Fruit fly (Drosophila melanogaster) whole organism, embryonic: ENCODE data around the gene Btnd.

Source experiments
- Antp ChIP-seq: fragments of 200-800 bp; sonication (Bioruptor generic); optimal IDR thresholded peaks from 3 replicates; lab custom pipeline; 2016; ENCODE audit warnings: missing biosample characterization, missing genetic modification characterization
- B-H1 ChIP-seq: fragments of 200-800 bp; sonication (Bioruptor generic); IDR thresholded peaks from 3 replicates; pipeline ENCODE4 v1.3.6; 2022; ENCODE audit warnings: missing biosample characterization, missing genetic modification characterization
- C15 ChIP-seq: fragments of 200-800 bp; sonication (Bioruptor generic); IDR thresholded peaks from 3 replicates; pipeline ENCODE4 v1.3.6; 2022; ENCODE audit warnings: missing biosample characterization, missing genetic modification characterization
- CG10543 ChIP-seq: fragments of 200-800 bp; sonication (Bioruptor generic); optimal IDR thresholded peaks from 3 replicates; lab custom pipeline; 2017; ENCODE audit warnings: missing biosample characterization, mild to moderate bottlenecking, missing genetic modification characterization, moderate library complexity
- CG11093 ChIP-seq: fragments of 200-800 bp; sonication (Bioruptor generic); IDR thresholded peaks from 3 replicates; pipeline ENCODE4 v1.3.6; 2022; ENCODE audit warnings: missing biosample characterization, missing genetic modification characterization
- CG11247 ChIP-seq: fragments of 200-800 bp; sonication (Bioruptor generic); IDR thresholded peaks from 2 replicates; pipeline ENCODE4 v1.3.6; 2022; ENCODE audit warnings: missing biosample characterization, missing genetic modification characterization
- CG1529 ChIP-seq: fragments of 200-800 bp; sonication (Bioruptor generic); optimal IDR thresholded peaks from 3 replicates; lab custom pipeline; 2018; ENCODE audit warnings: missing biosample characterization, missing genetic modification characterization
- CG1792 ChIP-seq: fragments of 200-800 bp; sonication (Bioruptor generic); optimal IDR thresholded peaks from 2 replicates; lab custom pipeline; 2016; ENCODE audit warnings: missing biosample characterization, missing genetic modification characterization
- CG18476 ChIP-seq: fragments of 200-800 bp; sonication (Bioruptor generic); optimal IDR thresholded peaks from 2 replicates; lab custom pipeline; 2016; ENCODE audit warnings: missing biosample characterization, mild to moderate bottlenecking, missing genetic modification characterization
- CG18599 ChIP-seq: fragments of 200-800 bp; sonication (Bioruptor generic); optimal IDR thresholded peaks from 3 replicates; lab custom pipeline; 2017; ENCODE audit warnings: missing biosample characterization, missing genetic modification characterization, mild to moderate bottlenecking, moderate library complexity, missing genetic modification reagents
- CG18619 ChIP-seq: fragments of 200-800 bp; sonication (Bioruptor generic); optimal IDR thresholded peaks from 3 replicates; lab custom pipeline; 2017; ENCODE audit warnings: missing biosample characterization, mild to moderate bottlenecking, missing genetic modification characterization
- CG2202 ChIP-seq: fragments of 200-800 bp; sonication (Bioruptor generic); optimal IDR thresholded peaks from 2 replicates; lab custom pipeline; 2018; ENCODE audit warnings: missing biosample characterization, mild to moderate bottlenecking, missing genetic modification characterization
- CG2712 ChIP-seq: fragments of 200-800 bp; optimal IDR thresholded peaks from 3 replicates; lab custom pipeline; 2019; ENCODE audit warnings: missing biosample characterization, mild to moderate bottlenecking, missing genetic modification characterization, moderate library complexity
- CG30431 ChIP-seq: fragments of 200-800 bp; sonication (Bioruptor generic); optimal IDR thresholded peaks from 2 replicates; lab custom pipeline; 2017; ENCODE audit warnings: missing biosample characterization, missing genetic modification characterization
- CG31224 ChIP-seq: fragments of 200-800 bp; sonication (Bioruptor generic); IDR thresholded peaks from 2 replicates; pipeline ENCODE4 v1.3.6; 2022; ENCODE audit warnings: missing biosample characterization, missing genetic modification characterization
- CG4404 ChIP-seq: fragments of 200-800 bp; sonication (Bioruptor generic); IDR thresholded peaks from 2 replicates; pipeline ENCODE4 v1.3.6; 2022; ENCODE audit warnings: missing biosample characterization, missing genetic modification characterization
- CG4730 ChIP-seq: fragments of 200-800 bp; sonication (Bioruptor generic); IDR thresholded peaks from 2 replicates; pipeline ENCODE4 v1.3.6; 2022; ENCODE audit warnings: missing biosample characterization, missing genetic modification characterization
- CG7372 ChIP-seq: fragments of 200-800 bp; sonication (Bioruptor generic); IDR thresholded peaks from 2 replicates; pipeline ENCODE4 v1.3.6; 2022; ENCODE audit warnings: missing biosample characterization, missing genetic modification characterization
- CG8281 ChIP-seq: fragments of 200-800 bp; sonication (Bioruptor generic); optimal IDR thresholded peaks from 2 replicates; lab custom pipeline; 2018; ENCODE audit warnings: missing biosample characterization, mild to moderate bottlenecking, missing genetic modification characterization, moderate library complexity
- CG8290 ChIP-seq, 3 experiments: fragments of 200-800 bp; sonication (Bioruptor generic); optimal IDR thresholded peaks; 2 replicates each; lab custom pipeline; 2016 to 2019; ENCODE audit warnings: missing biosample characterization in 3 of 3, missing genetic modification characterization in 3 of 3, mild to moderate bottlenecking in 2 of 3, moderate library complexity in 1 of 3
- Chrac-16 ChIP-seq: fragments of 200-800 bp; sonication (Bioruptor generic); optimal IDR thresholded peaks from 3 replicates; lab custom pipeline; 2016; ENCODE audit warnings: missing biosample characterization, missing genetic modification characterization
- CrebB ChIP-seq: fragments of 200-800 bp; sonication (Bioruptor generic); optimal IDR thresholded peaks from 3 replicates; lab custom pipeline; 2018; ENCODE audit warnings: missing biosample characterization, mild to moderate bottlenecking, missing genetic modification characterization
- E2f1 ChIP-seq: fragments of 200-800 bp; sonication (Bioruptor generic); IDR thresholded peaks from 2 replicates; pipeline ENCODE4 v1.3.6; 2022; ENCODE audit warnings: missing biosample characterization, missing genetic modification characterization
- HHEX ChIP-seq: fragments of 200-800 bp; sonication (Bioruptor generic); optimal IDR thresholded peaks from 3 replicates; lab custom pipeline; 2017; ENCODE audit warnings: missing biosample characterization, mild to moderate bottlenecking, missing genetic modification characterization, missing genetic modification reagents
- Hr3 ChIP-seq: fragments of 200-800 bp; sonication (Bioruptor generic); optimal IDR thresholded peaks from 3 replicates; lab custom pipeline; 2016; ENCODE audit warnings: missing biosample characterization, missing genetic modification characterization
- Lim3 ChIP-seq: fragments of 200-800 bp; sonication (Bioruptor generic); IDR thresholded peaks from 2 replicates; pipeline ENCODE4 v1.3.6; 2022; ENCODE audit warnings: missing biosample characterization, missing genetic modification characterization
- Nf-YC ChIP-seq: fragments of 200-800 bp; optimal IDR thresholded peaks from 3 replicates; lab custom pipeline; 2019; ENCODE audit warnings: missing biosample characterization, mild to moderate bottlenecking, missing genetic modification characterization, moderate library complexity
- Scr ChIP-seq: fragments of 200-800 bp; sonication (Bioruptor generic); IDR thresholded peaks from 2 replicates; pipeline ENCODE4 v1.3.6; 2022; ENCODE audit warnings: missing biosample characterization, missing genetic modification characterization; ENCODE audit not compliant: partially characterized antibody
- Six4 ChIP-seq: fragments of 200-800 bp; sonication (Bioruptor generic); optimal IDR thresholded peaks from 2 replicates; lab custom pipeline; 2016; ENCODE audit warnings: missing biosample characterization, missing genetic modification characterization
- al ChIP-seq: fragments of 200-800 bp; sonication (Bioruptor generic); IDR thresholded peaks from 2 replicates; pipeline ENCODE4 v1.3.6; 2022; ENCODE audit warnings: missing biosample characterization, missing genetic modification characterization
- cas ChIP-seq: fragments of 200-800 bp; sonication (Bioruptor generic); IDR thresholded peaks from 2 replicates; pipeline ENCODE4 v1.3.6; 2022; ENCODE audit warnings: missing biosample characterization, missing genetic modification characterization
- cato ChIP-seq: fragments of 200-800 bp; sonication (Bioruptor generic); optimal IDR thresholded peaks from 2 replicates; lab custom pipeline; 2016; ENCODE audit warnings: missing biosample characterization, missing genetic modification characterization, borderline replicate concordance
- chm ChIP-seq: fragments of 200-800 bp; sonication (Bioruptor generic); IDR thresholded peaks from 2 replicates; pipeline ENCODE4 v1.3.6; 2022; ENCODE audit warnings: missing biosample characterization, missing genetic modification characterization
- disco-r ChIP-seq: fragments of 200-800 bp; sonication (Bioruptor generic); optimal IDR thresholded peaks from 2 replicates; lab custom pipeline; 2016; ENCODE audit warnings: missing biosample characterization, missing genetic modification characterization
- gsb-n ChIP-seq: fragments of 200-800 bp; sonication (Bioruptor generic); optimal IDR thresholded peaks from 3 replicates; lab custom pipeline; 2018; ENCODE audit warnings: missing biosample characterization, mild to moderate bottlenecking, missing genetic modification characterization
- gt ChIP-seq: fragments of 200-800 bp; sonication (Bioruptor generic); IDR thresholded peaks from 2 replicates; pipeline ENCODE4 v1.3.6; 2022; ENCODE audit warnings: missing biosample characterization, missing genetic modification characterization
- h ChIP-seq: fragments of >200 bp; optimal IDR thresholded peaks from 2 replicates; lab custom pipeline; 2017
- hb ChIP-seq: fragments of 200-800 bp; sonication (Bioruptor generic); IDR thresholded peaks from 3 replicates; pipeline ENCODE4 v1.3.6; 2022; ENCODE audit warnings: missing biosample characterization, missing genetic modification characterization; ENCODE audit not compliant: partially characterized antibody
- inv ChIP-seq: fragments of 200-800 bp; sonication (Bioruptor generic); IDR thresholded peaks from 2 replicates; pipeline ENCODE4 v1.3.6; 2022; ENCODE audit warnings: missing biosample characterization, missing genetic modification characterization; ENCODE audit not compliant: partially characterized antibody
- jing ChIP-seq: fragments of 200-800 bp; sonication (Bioruptor generic); optimal IDR thresholded peaks from 2 replicates; lab custom pipeline; 2018; ENCODE audit warnings: missing biosample characterization, mild to moderate bottlenecking, missing genetic modification characterization
- klu ChIP-seq: fragments of 200-800 bp; sonication (Bioruptor generic); IDR thresholded peaks from 2 replicates; pipeline ENCODE4 v1.3.6; 2022; ENCODE audit warnings: missing biosample characterization, missing genetic modification characterization
- knrl ChIP-seq: fragments of 200-800 bp; sonication (Bioruptor generic); IDR thresholded peaks from 3 replicates; pipeline ENCODE4 v1.3.6; 2022; ENCODE audit warnings: missing biosample characterization, missing genetic modification characterization; ENCODE audit not compliant: partially characterized antibody
- luna ChIP-seq: fragments of 200-800 bp; sonication (Bioruptor generic); optimal IDR thresholded peaks from 2 replicates; lab custom pipeline; 2016; ENCODE audit warnings: missing biosample characterization, missing genetic modification characterization
- nau ChIP-seq: fragments of 200-800 bp; sonication (Bioruptor generic); optimal IDR thresholded peaks from 3 replicates; lab custom pipeline; 2017; ENCODE audit warnings: missing biosample characterization, mild to moderate bottlenecking, missing genetic modification characterization, missing genetic modification reagents
- nerfin-2 ChIP-seq: fragments of 200-800 bp; sonication (Bioruptor generic); IDR thresholded peaks from 2 replicates; pipeline ENCODE4 v1.3.6; 2022; ENCODE audit warnings: missing biosample characterization, missing genetic modification characterization; ENCODE audit not compliant: partially characterized antibody
- pum ChIP-seq: fragments of 200-800 bp; sonication (Bioruptor generic); optimal IDR thresholded peaks from 2 replicates; lab custom pipeline; 2016; ENCODE audit warnings: missing biosample characterization, missing genetic modification characterization
- sisA ChIP-seq: fragments of 200-800 bp; sonication (Bioruptor generic); IDR thresholded peaks from 2 replicates; pipeline ENCODE4 v1.3.6; 2022; ENCODE audit warnings: missing biosample characterization, missing genetic modification characterization
- sob ChIP-seq: fragments of 200-800 bp; sonication (Bioruptor generic); IDR thresholded peaks from 2 replicates; pipeline ENCODE4 v1.3.6; 2022; ENCODE audit warnings: missing biosample characterization, missing genetic modification characterization
- stc ChIP-seq: fragments of 200-800 bp; sonication (Bioruptor generic); IDR thresholded peaks from 2 replicates; pipeline ENCODE4 v1.3.6; 2022; ENCODE audit warnings: missing biosample characterization, missing genetic modification characterization
- zfh1 ChIP-seq: fragments of 200-800 bp; sonication (Bioruptor generic); IDR thresholded peaks from 3 replicates; pipeline ENCODE4 v1.3.6; 2022; ENCODE audit warnings: missing biosample characterization, missing genetic modification characterization

Gene Btnd

DNA sequence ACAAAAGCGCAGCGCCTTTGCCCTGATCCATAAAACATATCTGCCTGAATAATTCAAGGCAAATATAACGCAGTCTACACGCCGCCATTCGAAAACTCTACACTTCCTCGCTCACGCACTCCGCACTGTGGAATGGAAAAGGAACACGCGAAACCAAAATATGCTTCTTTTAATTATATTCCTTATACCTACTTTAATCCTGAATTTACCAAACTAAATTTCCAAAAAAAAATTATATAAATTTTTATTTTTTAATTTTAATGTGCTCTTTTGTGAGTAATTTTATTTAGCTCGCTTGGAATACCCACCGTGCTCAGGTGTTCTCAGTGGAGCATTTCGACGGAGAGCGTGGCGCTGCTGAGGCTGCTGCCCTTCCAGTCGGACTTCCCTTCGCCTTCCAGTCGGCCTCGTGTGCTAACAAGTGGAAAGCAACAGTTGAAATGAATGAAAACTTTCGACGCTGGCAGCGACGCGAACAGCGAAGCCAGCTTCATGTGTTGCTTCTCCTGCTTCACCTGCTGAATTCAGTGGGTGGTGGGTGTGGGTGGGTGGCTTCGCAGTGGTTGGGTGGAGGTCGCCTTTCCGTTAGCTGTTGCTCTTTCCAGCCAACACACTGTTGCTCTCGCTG is 25.8 kb downstream of the Btnd start (continued):
- TF ChIP-seq B-H1 (GFP tag; lab: Robert Waterston, UW) (peak; percentile 74), HHEX (peak; percentile 78), cas (peak; percentile 76), CG31224 (GFP tag; lab: Robert Waterston, UW) (peak; percentile 73), CG11247 (GFP tag; lab: Robert Waterston, UW) (peak; percentile 86), knrl (GFP tag; lab: Robert Waterston, UW) (no peak), chm (GFP tag; lab: Robert Waterston, UW) (peak; percentile 46; the same call in 1 of the 2 replicates), CG2712 (tag; lab: Kevin White, UChicago) (peak; percentile 85), gt (GFP tag; lab: Robert Waterston, UW) (0 out of 2 replicates have a peak, but pooled peaks have one; percentile 53), stc (GFP tag; lab: Robert Waterston, UW) (peak; percentile 92), CG18476 (GFP tag; lab: Kevin White, UChicago) (peak; percentile 55), luna (no peak), jing (GFP tag; lab: Kevin White, UChicago) (peak; percentile 25), Lim3 (GFP tag; lab: Robert Waterston, UW) (peak; percentile 73), pum (GFP tag; lab: Kevin White, UChicago) (no peak), zfh1 (peak; percentile 91), Scr (GFP tag; lab: Robert Waterston, UW) (no peak), CG30431 (GFP tag; lab: Kevin White, UChicago) (peak; percentile 37), CG4404 (GFP tag; lab: Robert Waterston, UW) (peak; percentile 73), Nf-YC (tag; lab: Kevin White, UChicago) (peak; percentile 58), inv (no peak), sob (peak; percentile 93), sisA (GFP tag; lab: Robert Waterston, UW) (peak; percentile 64), CG4730 (GFP tag; lab: Robert Waterston, UW) (peak; percentile 81), CrebB (tag; lab: Kevin White, UChicago) (peak; percentile 19), gsb-n (tag; lab: Kevin White, UChicago) (peak; percentile 54), CG10543 (peak; percentile 22), Antp (no peak), h (lab: Kevin White, UChicago) (no peak), C15 (GFP tag; lab: Robert Waterston, UW) (peak; percentile 58; the same call in 1 of the 3 replicates), CG18619 (peak; percentile 78), CG18599 (GFP tag; lab: Kevin White, UChicago) (peak; percentile 95), CG2202 (tag; lab: Kevin White, UChicago) (no peak), E2f1 (GFP tag; lab: Robert Waterston, UW) (peak; percentile 88), Chrac-16 (GFP tag; lab: Kevin White, UChicago) (peak; percentile 48), CG8290 (GFP tag; optimal IDR thresholded peaks at IDR 0.05; lab: Kevin White, UChicago) (no peak), CG8290 (tag; optimal IDR thresholded peaks at IDR 0.05; lab: Kevin White, UChicago) (no peak), CG1529 (GFP tag; lab: Kevin White, UChicago) (peak; percentile 37), CG7372 (GFP tag; lab: Robert Waterston, UW) (peak; percentile 89), disco-r (no peak), al (GFP tag; lab: Robert Waterston, UW) (peak; percentile 81), cato (GFP tag; lab: Kevin White, UChicago) (peak; percentile 8), CG11093 (peak; percentile 78), hb (no peak), CG1792 (GFP tag; lab: Kevin White, UChicago) (no peak), klu (GFP tag; lab: Robert Waterston, UW) (peak; percentile 84), Six4 (GFP tag; lab: Kevin White, UChicago) (peak; percentile 29), Hr3 (GFP tag; lab: Kevin White, UChicago) (peak; percentile 75), CG8281 (tag; lab: Kevin White, UChicago) (peak; percentile 57), nerfin-2 (no peak), nau (GFP tag; lab: Kevin White, UChicago) (peak; percentile 7)
